Fruit fly (Drosophila melanogaster) whole organism, embryonic: ENCODE data around the gene CG32813.
A peak's percentile ranks its signal among the peaks of the same experiment; 100 is the strongest.

Experiments used
- BEAF-32 ChIP-seq: fragments of 200-800 bp; sonication (Bioruptor generic); optimal IDR thresholded peaks from 3 replicates; lab custom pipeline; 2017; ENCODE audit warnings: missing biosample characterization, missing genetic modification characterization, mild to moderate bottlenecking, moderate library complexity, missing genetic modification reagents
- Bgb ChIP-seq: fragments of 200-800 bp; sonication (Bioruptor generic); IDR thresholded peaks from 2 replicates; pipeline ENCODE4 v1.3.6; 2022; ENCODE audit warnings: missing biosample characterization, missing genetic modification characterization; ENCODE audit not compliant: partially characterized antibody
- CG10543 ChIP-seq: fragments of 200-800 bp; sonication (Bioruptor generic); optimal IDR thresholded peaks from 3 replicates; lab custom pipeline; 2017; ENCODE audit warnings: missing biosample characterization, mild to moderate bottlenecking, missing genetic modification characterization, moderate library complexity
- CG14860 ChIP-seq: fragments of 200-800 bp; sonication (Bioruptor generic); IDR thresholded peaks from 3 replicates; pipeline ENCODE4 v1.3.6; 2022; ENCODE audit warnings: missing biosample characterization, missing genetic modification characterization; ENCODE audit not compliant: partially characterized antibody
- CG15011 ChIP-seq: fragments of 200-800 bp; sonication (Bioruptor generic); optimal IDR thresholded peaks from 3 replicates; lab custom pipeline; 2018; ENCODE audit warnings: missing biosample characterization, mild to moderate bottlenecking, missing genetic modification characterization
- CG15514 ChIP-seq: fragments of 200-800 bp; sonication (Bioruptor generic); optimal IDR thresholded peaks from 3 replicates; lab custom pipeline; 2017; ENCODE audit warnings: missing biosample characterization, missing genetic modification characterization, mild to moderate bottlenecking, moderate library complexity, missing genetic modification reagents
- CG16813 ChIP-seq: fragments of 200-800 bp; sonication (Bioruptor generic); IDR thresholded peaks from 3 replicates; pipeline ENCODE4 v1.3.6; 2022; ENCODE audit warnings: missing biosample characterization, missing genetic modification characterization; ENCODE audit not compliant: partially characterized antibody
- CG2129 ChIP-seq: fragments of 200-800 bp; sonication (Bioruptor generic); IDR thresholded peaks from 2 replicates; pipeline ENCODE4 v1.3.6; 2022; ENCODE audit warnings: missing biosample characterization, missing genetic modification characterization; ENCODE audit not compliant: partially characterized antibody
- CG2678 ChIP-seq: fragments of 200-800 bp; sonication (Bioruptor generic); optimal IDR thresholded peaks from 3 replicates; lab custom pipeline; 2019; ENCODE audit warnings: missing biosample characterization, mild to moderate bottlenecking, missing genetic modification characterization, moderate library complexity
- CG31388 ChIP-seq: fragments of 200-800 bp; sonication (Bioruptor generic); optimal IDR thresholded peaks from 2 replicates; lab custom pipeline; 2016; ENCODE audit warnings: missing biosample characterization, missing genetic modification characterization
- CG34224 ChIP-seq: fragments of 200-800 bp; sonication (Bioruptor generic); IDR thresholded peaks from 3 replicates; pipeline ENCODE4 v1.3.6; 2022; ENCODE audit warnings: missing biosample characterization, missing genetic modification characterization; ENCODE audit not compliant: partially characterized antibody
- CG4360 ChIP-seq: fragments of 200-800 bp; sonication (Bioruptor generic); IDR thresholded peaks from 2 replicates; pipeline ENCODE4 v1.3.6; 2022; ENCODE audit warnings: missing biosample characterization, missing genetic modification characterization
- CG4617 ChIP-seq: fragments of 200-800 bp; sonication (Bioruptor generic); optimal IDR thresholded peaks from 3 replicates; lab custom pipeline; 2016; ENCODE audit warnings: missing biosample characterization, missing genetic modification characterization, borderline replicate concordance
- CG5180 ChIP-seq: fragments of 200-800 bp; sonication (Bioruptor generic); optimal IDR thresholded peaks from 3 replicates; lab custom pipeline; 2017; ENCODE audit warnings: missing biosample characterization, missing genetic modification characterization, mild to moderate bottlenecking, moderate library complexity, missing genetic modification reagents
- CG6683 ChIP-seq: fragments of 200-800 bp; sonication (Bioruptor generic); optimal IDR thresholded peaks from 2 replicates; lab custom pipeline; 2017; ENCODE audit warnings: missing biosample characterization, mild to moderate bottlenecking, missing genetic modification characterization, missing genetic modification reagents
- CG7963 ChIP-seq: fragments of 200-800 bp; sonication (Bioruptor generic); IDR thresholded peaks from 3 replicates; pipeline ENCODE4 v1.3.6; 2022; ENCODE audit warnings: missing biosample characterization, missing genetic modification characterization; ENCODE audit not compliant: partially characterized antibody
- Dbx ChIP-seq: fragments of 200-800 bp; sonication (Bioruptor generic); IDR thresholded peaks from 3 replicates; pipeline ENCODE4 v1.3.6; 2022; ENCODE audit warnings: missing biosample characterization, missing genetic modification characterization
- Dp ChIP-seq: fragments of 200-800 bp; sonication (Bioruptor generic); optimal IDR thresholded peaks from 2 replicates; lab custom pipeline; 2018; ENCODE audit warnings: missing biosample characterization, mild to moderate bottlenecking, missing genetic modification characterization, moderate library complexity
- Dref ChIP-seq: fragments of 200-800 bp; sonication (Bioruptor generic); IDR thresholded peaks from 2 replicates; pipeline ENCODE4 v1.3.6; 2022; ENCODE audit warnings: missing biosample characterization, missing genetic modification characterization
- Elba2 ChIP-seq: fragments of 200-800 bp; sonication (Bioruptor generic); optimal IDR thresholded peaks from 3 replicates; lab custom pipeline; 2016; ENCODE audit warnings: missing biosample characterization, missing genetic modification characterization
- MBD-R2 ChIP-seq: fragments of 200-800 bp; sonication (Bioruptor generic); IDR thresholded peaks from 2 replicates; pipeline ENCODE4 v1.3.6; 2022; ENCODE audit warnings: missing biosample characterization, missing genetic modification characterization
- MESR4 ChIP-seq: fragments of 200-800 bp; sonication (Bioruptor generic); optimal IDR thresholded peaks from 2 replicates; lab custom pipeline; 2018; ENCODE audit warnings: missing biosample characterization, mild to moderate bottlenecking, missing genetic modification characterization, moderate library complexity
- Opbp ChIP-seq: fragments of 200-800 bp; sonication (Bioruptor generic); IDR thresholded peaks from 3 replicates; pipeline ENCODE4 v1.3.6; 2022; ENCODE audit warnings: missing biosample characterization, missing genetic modification characterization; ENCODE audit not compliant: partially characterized antibody
- Scr ChIP-seq: fragments of 200-800 bp; sonication (Bioruptor generic); IDR thresholded peaks from 2 replicates; pipeline ENCODE4 v1.3.6; 2022; ENCODE audit warnings: missing biosample characterization, missing genetic modification characterization; ENCODE audit not compliant: partially characterized antibody
- amos ChIP-seq: fragments of 200-800 bp; sonication (Bioruptor generic); IDR thresholded peaks from 2 replicates; pipeline ENCODE4 v1.3.6; 2022; ENCODE audit warnings: missing biosample characterization, missing genetic modification characterization; ENCODE audit not compliant: partially characterized antibody
- bigmax ChIP-seq: fragments of 200-800 bp; sonication (Bioruptor generic); optimal IDR thresholded peaks from 2 replicates; lab custom pipeline; 2018; ENCODE audit warnings: missing biosample characterization, mild to moderate bottlenecking, missing genetic modification characterization
- cg ChIP-seq: fragments of 200-800 bp; sonication (Bioruptor generic); optimal IDR thresholded peaks from 3 replicates; lab custom pipeline; 2019; ENCODE audit warnings: missing biosample characterization, mild to moderate bottlenecking, missing genetic modification characterization, moderate library complexity
- cwo ChIP-seq: fragments of 200-800 bp; sonication (Bioruptor generic); optimal IDR thresholded peaks from 3 replicates; lab custom pipeline; 2017; ENCODE audit warnings: missing biosample characterization, missing genetic modification characterization, mild to moderate bottlenecking, moderate library complexity, missing genetic modification reagents
- exex ChIP-seq: fragments of 200-800 bp; sonication (Bioruptor generic); optimal IDR thresholded peaks from 4 replicates; lab custom pipeline; 2018; ENCODE audit warnings: missing biosample characterization, mild to moderate bottlenecking, missing genetic modification characterization, moderate library complexity
- hb ChIP-seq: fragments of 200-800 bp; sonication (Bioruptor generic); IDR thresholded peaks from 3 replicates; pipeline ENCODE4 v1.3.6; 2022; ENCODE audit warnings: missing biosample characterization, missing genetic modification characterization; ENCODE audit not compliant: partially characterized antibody
- hbn ChIP-seq: fragments of 200-800 bp; sonication (Bioruptor generic); IDR thresholded peaks from 2 replicates; pipeline ENCODE4 v1.3.6; 2022; ENCODE audit warnings: missing biosample characterization, missing genetic modification characterization; ENCODE audit not compliant: partially characterized antibody
- hth ChIP-seq: fragments of >200 bp; optimal IDR thresholded peaks from 2 replicates; lab custom pipeline; 2017; ENCODE audit warnings: inconsistent platforms
- inv ChIP-seq: fragments of 200-800 bp; sonication (Bioruptor generic); IDR thresholded peaks from 2 replicates; pipeline ENCODE4 v1.3.6; 2022; ENCODE audit warnings: missing biosample characterization, missing genetic modification characterization; ENCODE audit not compliant: partially characterized antibody
- knrl ChIP-seq: fragments of 200-800 bp; sonication (Bioruptor generic); IDR thresholded peaks from 3 replicates; pipeline ENCODE4 v1.3.6; 2022; ENCODE audit warnings: missing biosample characterization, missing genetic modification characterization; ENCODE audit not compliant: partially characterized antibody
- mirr ChIP-seq: fragments of 200-800 bp; sonication (Bioruptor generic); optimal IDR thresholded peaks from 3 replicates; lab custom pipeline; 2018; ENCODE audit warnings: missing biosample characterization, mild to moderate bottlenecking, missing genetic modification characterization
- nau ChIP-seq: fragments of 200-800 bp; sonication (Bioruptor generic); optimal IDR thresholded peaks from 3 replicates; lab custom pipeline; 2017; ENCODE audit warnings: missing biosample characterization, mild to moderate bottlenecking, missing genetic modification characterization, missing genetic modification reagents
- nerfin-2 ChIP-seq: fragments of 200-800 bp; sonication (Bioruptor generic); IDR thresholded peaks from 2 replicates; pipeline ENCODE4 v1.3.6; 2022; ENCODE audit warnings: missing biosample characterization, missing genetic modification characterization; ENCODE audit not compliant: partially characterized antibody
- org-1 ChIP-seq: fragments of 200-800 bp; sonication (Bioruptor generic); optimal IDR thresholded peaks from 2 replicates; lab custom pipeline; 2017; ENCODE audit warnings: missing biosample characterization, missing genetic modification characterization
- phol ChIP-seq: fragments of 200-800 bp; sonication (Bioruptor generic); optimal IDR thresholded peaks from 3 replicates; lab custom pipeline; 2018; ENCODE audit warnings: missing biosample characterization, mild to moderate bottlenecking, missing genetic modification characterization, moderate library complexity
- rib ChIP-seq: fragments of 200-800 bp; sonication (Bioruptor generic); IDR thresholded peaks from 2 replicates; pipeline ENCODE4 v1.3.6; 2022; ENCODE audit warnings: missing biosample characterization, missing genetic modification characterization
- stwl ChIP-seq: fragments of 200-800 bp; sonication (Bioruptor generic); optimal IDR thresholded peaks from 3 replicates; lab custom pipeline; 2018; ENCODE audit warnings: missing biosample characterization, mild to moderate bottlenecking, missing genetic modification characterization, moderate library complexity
- sug ChIP-seq: fragments of 200-800 bp; optimal IDR thresholded peaks from 2 replicates; lab custom pipeline; 2019; ENCODE audit warnings: missing biosample characterization, mild to moderate bottlenecking, missing genetic modification characterization, moderate library complexity
- tna ChIP-seq: fragments of 200-800 bp; sonication (Bioruptor generic); IDR thresholded peaks from 2 replicates; pipeline ENCODE4 v1.3.6; 2022; ENCODE audit warnings: missing biosample characterization, missing genetic modification characterization; ENCODE audit not compliant: partially characterized antibody
- zen2 ChIP-seq: fragments of 200-800 bp; sonication (Bioruptor generic); IDR thresholded peaks from 3 replicates; pipeline ENCODE4 v1.3.6; 2022; ENCODE audit warnings: missing biosample characterization, missing genetic modification characterization; ENCODE audit not compliant: partially characterized antibody
- zfh1 ChIP-seq: fragments of 200-800 bp; sonication (Bioruptor generic); IDR thresholded peaks from 3 replicates; pipeline ENCODE4 v1.3.6; 2022; ENCODE audit warnings: missing biosample characterization, missing genetic modification characterization

Gene CG32813

DNA sequence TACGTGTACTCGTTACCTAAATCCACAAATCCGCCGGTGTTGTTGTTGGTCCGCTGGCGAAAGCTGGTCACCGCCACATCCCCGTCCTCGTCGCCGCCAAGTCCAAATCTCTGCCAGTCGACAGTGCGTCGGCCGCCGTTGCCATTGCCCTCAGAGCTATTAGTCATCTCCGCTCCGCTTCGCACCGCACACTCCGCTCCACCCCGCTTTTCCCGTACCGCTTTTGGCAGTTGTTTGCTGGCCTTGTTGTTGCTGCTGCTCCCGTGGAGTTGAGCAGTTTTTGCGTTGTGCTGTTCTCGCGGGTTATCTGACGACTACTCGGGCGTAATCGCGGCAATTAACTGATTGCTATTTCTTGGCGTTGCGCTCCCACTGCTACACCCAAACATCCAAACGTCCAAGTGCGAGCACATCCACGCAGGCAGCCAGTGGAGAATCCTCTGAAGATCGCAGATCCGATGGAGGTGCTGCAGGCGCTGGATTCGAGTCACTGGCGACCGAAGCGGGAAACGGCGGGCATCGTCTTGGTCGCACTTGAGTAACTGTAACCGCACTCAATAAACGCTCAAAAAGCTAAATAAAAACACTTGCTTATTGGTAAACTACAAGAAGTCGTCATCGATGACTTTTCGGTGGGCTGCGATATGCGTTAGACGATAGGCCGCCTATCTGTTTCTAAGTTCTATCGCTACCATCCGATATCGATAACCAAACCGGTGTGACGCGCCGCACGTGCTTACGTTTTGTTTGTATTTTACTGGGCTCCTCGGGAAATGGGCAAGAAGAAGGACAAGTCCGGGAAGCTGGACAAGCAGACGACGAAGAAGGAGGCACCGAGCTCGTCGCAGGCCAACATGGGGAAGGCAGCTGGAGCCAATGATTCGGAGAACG lies 27.1 kb upstream of the CG32813 start, which contains the start of the genes CG12773 and CG11417 (continued):
- TF ChIP-seq exex (tag; lab: Kevin White, UChicago) (peak; percentile 93), cwo (peak; percentile 92), sug (tag; lab: Kevin White, UChicago) (peak; percentile 17), MESR4 (peak; percentile 51), Bgb (GFP tag; lab: Robert Waterston, UW) (peak; percentile 83), phol (no peak), zfh1 (GFP tag; lab: Robert Waterston, UW) (no peak), CG10543 (peak; percentile 1), bigmax (peak; percentile 10), nau (GFP tag; lab: Kevin White, UChicago) (no peak), stwl (tag; lab: Kevin White, UChicago) (peak; percentile 46), CG16813 (peak; percentile 78; the same call in 2 of the 3 replicates), zen2 (GFP tag; lab: Robert Waterston, UW) (peak; percentile 95), org-1 (GFP tag; lab: Kevin White, UChicago) (no peak), nerfin-2 (GFP tag; lab: Robert Waterston, UW) (peak; percentile 92), CG15011 (GFP tag; lab: Kevin White, UChicago) (no peak), knrl (GFP tag; lab: Robert Waterston, UW) (peak; percentile 66; the same call in 2 of the 3 replicates), Elba2 (GFP tag; lab: Kevin White, UChicago) (peak; percentile 60), CG6683 (GFP tag; lab: Kevin White, UChicago) (no peak), CG2678 (tag; lab: Kevin White, UChicago) (no peak), Scr (peak; percentile 76), mirr (no peak), Opbp (GFP tag; lab: Robert Waterston, UW) (peak; percentile 91), CG34224 (GFP tag; lab: Robert Waterston, UW) (peak; percentile 90), Dref (GFP tag; lab: Robert Waterston, UW) (peak; percentile 83), hbn (GFP tag; lab: Robert Waterston, UW) (peak; percentile 76), amos (GFP tag; lab: Robert Waterston, UW) (peak; percentile 83), Dp (GFP tag; lab: Kevin White, UChicago) (peak; percentile 39), tna (peak; percentile 96), CG31388 (GFP tag; lab: Kevin White, UChicago) (no peak), CG4360 (GFP tag; lab: Robert Waterston, UW) (no peak), CG5180 (GFP tag; lab: Kevin White, UChicago) (no peak), cg (GFP tag; lab: Kevin White, UChicago) (peak; percentile 0), Dbx (GFP tag; lab: Robert Waterston, UW) (no peak), MBD-R2 (GFP tag; lab: Robert Waterston, UW) (peak; percentile 51), rib (GFP tag; lab: Robert Waterston, UW) (no peak), CG15514 (GFP tag; lab: Kevin White, UChicago) (peak; percentile 72), hb (GFP tag; lab: Robert Waterston, UW) (peak; percentile 91), inv (peak; percentile 64), CG7963 (peak; percentile 90), BEAF-32 (GFP tag; lab: Kevin White, UChicago) (peak; percentile 69), CG2129 (GFP tag; lab: Robert Waterston, UW) (peak; percentile 49; the same call in 1 of the 2 replicates), CG14860 (GFP tag; lab: Robert Waterston, UW) (peak; percentile 82), CG4617 (GFP tag; lab: Kevin White, UChicago) (peak; percentile 16), hth (no peak)
